Worm (Caenorhabditis elegans): ENCODE measurements around the gene F54D5.2.

The F54D5.2 gene

ce11 chrII:11542385-11542784, 30.6 kb upstream of the F54D5.2 start, which contains the start of gene gtf-2E2 (continued):
- TF ChIP-seq T20F7.1 (GFP tag; optimal IDR thresholded peaks at IDR 0.05) (no peak), nhr-6 (tag; optimal IDR thresholded peaks at IDR 0.05) (peak; percentile 3), nhr-102 (tag; optimal IDR thresholded peaks at IDR 0.05) (no peak), fkh-10 (GFP tag; optimal IDR thresholded peaks at IDR 0.05) (no peak), F10B5.3 (tag; optimal IDR thresholded peaks at IDR 0.05) (no peak), pha-4 (GFP tag; IDR thresholded peaks at IDR 0.05) (no peak), pha-4 (tag; optimal IDR thresholded peaks at IDR 0.05) (no peak), T26A8.4 (GFP tag; IDR thresholded peaks at IDR 0.05) (no peak), cey-2 (tag; optimal IDR thresholded peaks at IDR 0.05; ENCODE audit: borderline replicate concordance, insufficient read depth) (no peak), fos-1 (tag; optimal IDR thresholded peaks at IDR 0.05) (no peak), lin-15B (tag; optimal IDR thresholded peaks at IDR 0.05) (no peak), aly-2 (tag; optimal IDR thresholded peaks at IDR 0.05) (no peak), zip-2 (tag; optimal IDR thresholded peaks at IDR 0.05) (no peak), nhr-10 (tag; optimal IDR thresholded peaks at IDR 0.05) (no peak), attf-4 (tag; optimal IDR thresholded peaks at IDR 0.05) (no peak), duxl-1 (tag; optimal IDR thresholded peaks at IDR 0.05; ENCODE audit: poor library complexity) (no peak), daf-16 (GFP tag; optimal IDR thresholded peaks at IDR 0.05) (no peak), daf-16 (tag; optimal IDR thresholded peaks at IDR 0.05) (peak; percentile 68), set-16 (GFP tag; IDR thresholded peaks at IDR 0.05) (no peak), mep-1 (tag; optimal IDR thresholded peaks at IDR 0.05) (peak; percentile 20), ceh-28 (tag; optimal IDR thresholded peaks at IDR 0.05) (peak; percentile 47), mxl-2 (GFP tag; conservative IDR thresholded peaks at IDR 0.05) (no peak), mdl-1 (tag; optimal IDR thresholded peaks at IDR 0.05) (no peak), dmd-6 (GFP tag; IDR thresholded peaks at IDR 0.05) (no peak), madf-5 (GFP tag; IDR thresholded peaks at IDR 0.05) (no peak), daf-8 (GFP tag; IDR thresholded peaks at IDR 0.05) (no peak), mxl-3 (GFP tag; optimal IDR thresholded peaks at IDR 0.05) (no peak), hif-1 (tag; optimal IDR thresholded peaks at IDR 0.05) (no peak), ama-1 (optimal IDR thresholded peaks at IDR 0.05) (peak; percentile 32), F37D6.2 (tag; optimal IDR thresholded peaks at IDR 0.05) (no peak), nhr-11 (tag; optimal IDR thresholded peaks at IDR 0.05) (no peak), ceh-32 (tag; optimal IDR thresholded peaks at IDR 0.05; ENCODE audit: poor library complexity) (no peak), nhr-42 (GFP tag; IDR thresholded peaks at IDR 0.05) (no peak), unc-62 (GFP tag; optimal IDR thresholded peaks at IDR 0.05 in 1 of 2) (no peak), unc-62 (tag; optimal IDR thresholded peaks at IDR 0.05) (no peak), zfp-3 (GFP tag; conservative IDR thresholded peaks at IDR 0.05) (no peak), Y48G9A.11 (GFP tag; IDR thresholded peaks at IDR 0.05) (no peak), ceh-44 (GFP tag; IDR thresholded peaks at IDR 0.05) (no peak), pqm-1 (tag; optimal IDR thresholded peaks at IDR 0.05) (no peak), hlh-11 (tag; optimal IDR thresholded peaks at IDR 0.05) (no peak), daf-12 (tag; optimal IDR thresholded peaks at IDR 0.05) (no peak), php-3 (GFP tag; IDR thresholded peaks at IDR 0.05) (no peak), hmg-1.1 (GFP tag; IDR thresholded peaks at IDR 0.05) (no peak), ctbp-1 (GFP tag; IDR thresholded peaks at IDR 0.05) (no peak), nhr-41 (GFP tag; IDR thresholded peaks at IDR 0.05) (no peak), spr-1 (tag; optimal IDR thresholded peaks at IDR 0.05) (no peak)
